Fruit fly (Drosophila melanogaster) whole organism, embryonic: Measurements from ENCODE around the gene Vago.

Experiments used
- Atf6 ChIP-seq: fragments of 200-800 bp; sonication (Bioruptor generic); IDR thresholded peaks from 2 replicates; pipeline ENCODE4 v1.3.6; 2022; ENCODE audit warnings: missing biosample characterization, missing genetic modification characterization
- Bgb ChIP-seq: fragments of 200-800 bp; sonication (Bioruptor generic); IDR thresholded peaks from 2 replicates; pipeline ENCODE4 v1.3.6; 2022; ENCODE audit warnings: missing biosample characterization, missing genetic modification characterization; ENCODE audit not compliant: partially characterized antibody
- CG10267 ChIP-seq: fragments of 200-800 bp; sonication (Bioruptor generic); optimal IDR thresholded peaks from 2 replicates; lab custom pipeline; 2018; ENCODE audit warnings: missing biosample characterization, mild to moderate bottlenecking, missing genetic modification characterization, moderate library complexity
- CG10565 ChIP-seq: fragments of 200-800 bp; sonication (Bioruptor generic); optimal IDR thresholded peaks from 3 replicates; lab custom pipeline; 2016; ENCODE audit warnings: missing biosample characterization, mild to moderate bottlenecking, missing genetic modification characterization
- CG10979 ChIP-seq: fragments of 200-800 bp; sonication (Bioruptor generic); optimal IDR thresholded peaks from 2 replicates; lab custom pipeline; 2018; ENCODE audit warnings: missing biosample characterization, mild to moderate bottlenecking, missing genetic modification characterization, moderate library complexity
- CG11093 ChIP-seq: fragments of 200-800 bp; sonication (Bioruptor generic); IDR thresholded peaks from 3 replicates; pipeline ENCODE4 v1.3.6; 2022; ENCODE audit warnings: missing biosample characterization, missing genetic modification characterization
- CG12219 ChIP-seq: fragments of 200-800 bp; sonication (Bioruptor generic); optimal IDR thresholded peaks from 3 replicates; lab custom pipeline; 2018; ENCODE audit warnings: missing biosample characterization, mild to moderate bottlenecking, missing genetic modification characterization
- CG12942 ChIP-seq: fragments of 200-800 bp; sonication (Bioruptor generic); optimal IDR thresholded peaks from 3 replicates; lab custom pipeline; 2016; ENCODE audit warnings: missing biosample characterization, missing genetic modification characterization
- CG13123 ChIP-seq: fragments of 200-800 bp; sonication (Bioruptor generic); optimal IDR thresholded peaks from 2 replicates; lab custom pipeline; 2016; ENCODE audit warnings: missing biosample characterization, missing genetic modification characterization
- CG13287 ChIP-seq: fragments of 200-800 bp; sonication (Bioruptor generic); IDR thresholded peaks from 2 replicates; pipeline ENCODE4 v1.3.6; 2022; ENCODE audit warnings: missing biosample characterization, missing genetic modification characterization; ENCODE audit not compliant: partially characterized antibody
- CG13296 ChIP-seq: fragments of 200-800 bp; sonication (Bioruptor generic); optimal IDR thresholded peaks from 3 replicates; lab custom pipeline; 2018; ENCODE audit warnings: missing biosample characterization, mild to moderate bottlenecking, missing genetic modification characterization
- CG13775 ChIP-seq: fragments of 200-800 bp; sonication (Bioruptor generic); optimal IDR thresholded peaks from 3 replicates; lab custom pipeline; 2017; ENCODE audit warnings: missing biosample characterization, mild to moderate bottlenecking, missing genetic modification characterization
- CG13894 ChIP-seq: fragments of 200-800 bp; sonication (Bioruptor generic); optimal IDR thresholded peaks from 3 replicates; lab custom pipeline; 2018; ENCODE audit warnings: missing biosample characterization, mild to moderate bottlenecking, missing genetic modification characterization, moderate library complexity
- CG14710 ChIP-seq: fragments of 200-800 bp; sonication (Bioruptor generic); optimal IDR thresholded peaks from 3 replicates; lab custom pipeline; 2019; ENCODE audit warnings: missing biosample characterization, mild to moderate bottlenecking, missing genetic modification characterization, moderate library complexity
- CG15696 ChIP-seq: fragments of 200-800 bp; sonication (Bioruptor generic); optimal IDR thresholded peaks from 2 replicates; lab custom pipeline; 2019; ENCODE audit warnings: missing biosample characterization, mild to moderate bottlenecking, missing genetic modification characterization, moderate library complexity
- CG17328 ChIP-seq: fragments of 200-800 bp; sonication (Bioruptor generic); IDR thresholded peaks from 2 replicates; pipeline ENCODE4 v1.3.6; 2022; ENCODE audit warnings: missing biosample characterization, missing genetic modification characterization
- CG17829 ChIP-seq: fragments of 200-800 bp; optimal IDR thresholded peaks from 2 replicates; lab custom pipeline; 2019; ENCODE audit warnings: missing biosample characterization, mild to moderate bottlenecking, missing genetic modification characterization, moderate library complexity
- CG18476 ChIP-seq: fragments of 200-800 bp; sonication (Bioruptor generic); optimal IDR thresholded peaks from 2 replicates; lab custom pipeline; 2016; ENCODE audit warnings: missing biosample characterization, mild to moderate bottlenecking, missing genetic modification characterization
- CG3838 ChIP-seq: fragments of 200-800 bp; sonication (Bioruptor generic); optimal IDR thresholded peaks from 3 replicates; lab custom pipeline; 2016; ENCODE audit warnings: missing biosample characterization, missing genetic modification characterization
- CG4820 ChIP-seq: fragments of 200-800 bp; sonication (Bioruptor generic); optimal IDR thresholded peaks from 3 replicates; lab custom pipeline; 2016; ENCODE audit warnings: missing biosample characterization, missing genetic modification characterization
- CG6689 ChIP-seq: fragments of 200-800 bp; sonication (Bioruptor generic); IDR thresholded peaks from 2 replicates; pipeline ENCODE4 v1.3.6; 2022; ENCODE audit warnings: missing biosample characterization, missing genetic modification characterization
- CG7271 ChIP-seq: fragments of 200-800 bp; sonication (Bioruptor generic); optimal IDR thresholded peaks from 2 replicates; lab custom pipeline; 2018; ENCODE audit warnings: missing biosample characterization, mild to moderate bottlenecking, missing genetic modification characterization, moderate library complexity
- CG7963 ChIP-seq: fragments of 200-800 bp; sonication (Bioruptor generic); IDR thresholded peaks from 3 replicates; pipeline ENCODE4 v1.3.6; 2022; ENCODE audit warnings: missing biosample characterization, missing genetic modification characterization; ENCODE audit not compliant: partially characterized antibody
- CG8290 ChIP-seq, 3 experiments: fragments of 200-800 bp; sonication (Bioruptor generic); optimal IDR thresholded peaks; 2 replicates each; lab custom pipeline; 2016 to 2019; ENCODE audit warnings: missing biosample characterization in 3 of 3, missing genetic modification characterization in 3 of 3, mild to moderate bottlenecking in 2 of 3, moderate library complexity in 1 of 3
- CTCF ChIP-seq: fragments of 200-800 bp; sonication (Bioruptor generic); optimal IDR thresholded peaks from 2 replicates; lab custom pipeline; 2017; ENCODE audit warnings: missing biosample characterization, mild to moderate bottlenecking, missing genetic modification characterization, moderate library complexity
- D19B ChIP-seq: fragments of 200-800 bp; sonication (Bioruptor generic); optimal IDR thresholded peaks from 2 replicates; lab custom pipeline; 2017; ENCODE audit warnings: missing biosample characterization, mild to moderate bottlenecking, missing genetic modification characterization
- Dek ChIP-seq: fragments of 200-800 bp; sonication (Bioruptor generic); optimal IDR thresholded peaks from 3 replicates; lab custom pipeline; 2019; ENCODE audit warnings: missing biosample characterization, mild to moderate bottlenecking, missing genetic modification characterization, moderate library complexity
- Doc2 ChIP-seq: fragments of 200-800 bp; sonication (Bioruptor generic); IDR thresholded peaks from 2 replicates; pipeline ENCODE4 v1.3.6; 2022; ENCODE audit warnings: missing biosample characterization, missing genetic modification characterization
- HmgZ ChIP-seq: fragments of 200-800 bp; sonication (Bioruptor generic); optimal IDR thresholded peaks from 2 replicates; lab custom pipeline; 2018; ENCODE audit warnings: missing biosample characterization, mild to moderate bottlenecking, missing genetic modification characterization
- Max ChIP-seq: fragments of 200-800 bp; sonication (Bioruptor generic); optimal IDR thresholded peaks from 2 replicates; lab custom pipeline; 2016; ENCODE audit warnings: missing biosample characterization, mild to moderate bottlenecking, missing genetic modification characterization
- Rfx ChIP-seq: fragments of 200-800 bp; sonication (Bioruptor generic); IDR thresholded peaks from 2 replicates; pipeline ENCODE4 v1.3.6; 2022; ENCODE audit warnings: missing biosample characterization, missing genetic modification characterization
- Sox102F ChIP-seq: fragments of 200-800 bp; sonication (Bioruptor generic); optimal IDR thresholded peaks from 2 replicates; lab custom pipeline; 2018; ENCODE audit warnings: missing biosample characterization, mild to moderate bottlenecking, missing genetic modification characterization, moderate library complexity
- btn ChIP-seq: fragments of 200-800 bp; sonication (Bioruptor generic); optimal IDR thresholded peaks from 2 replicates; lab custom pipeline; 2016; ENCODE audit warnings: missing biosample characterization, missing genetic modification characterization
- chif ChIP-seq, 2 experiments: fragments of 200-800 bp; sonication (Bioruptor generic); optimal IDR thresholded peaks; 3 replicates each; lab custom pipeline; 2016; ENCODE audit warnings: missing biosample characterization in 2 of 2, missing genetic modification characterization in 2 of 2
- crc ChIP-seq: fragments of 200-800 bp; sonication (Bioruptor generic); optimal IDR thresholded peaks from 2 replicates; lab custom pipeline; 2016; ENCODE audit warnings: missing biosample characterization, missing genetic modification characterization
- crp ChIP-seq, 2 experiments: fragments of 200-800 bp; sonication (Bioruptor generic); optimal IDR thresholded peaks; 2 replicates in 1 of 2; 3 replicates in 1 of 2; lab custom pipeline; 2017; ENCODE audit warnings: missing biosample characterization in 2 of 2, missing genetic modification characterization in 2 of 2, mild to moderate bottlenecking in 1 of 2, moderate library complexity in 1 of 2
- da ChIP-seq: fragments of 200-800 bp; sonication (Bioruptor generic); optimal IDR thresholded peaks from 2 replicates; lab custom pipeline; 2016; ENCODE audit warnings: missing biosample characterization, missing genetic modification characterization
- dpn ChIP-seq, 2 experiments: fragments of 200-800 bp; sonication (Bioruptor generic); optimal IDR thresholded peaks; 3 replicates each; lab custom pipeline; 2016; ENCODE audit warnings: missing biosample characterization in 2 of 2, missing genetic modification characterization in 2 of 2
- en ChIP-seq: fragments of 200-800 bp; sonication (Bioruptor generic); optimal IDR thresholded peaks from 2 replicates; lab custom pipeline; 2016; ENCODE audit warnings: missing biosample characterization, missing genetic modification characterization
- ftz-f1 ChIP-seq: fragments of 200-800 bp; sonication (Bioruptor generic); optimal IDR thresholded peaks from 2 replicates; lab custom pipeline; 2016; ENCODE audit warnings: missing biosample characterization, missing genetic modification characterization
- jigr1 ChIP-seq: fragments of 200-800 bp; sonication (Bioruptor generic); IDR thresholded peaks from 3 replicates; pipeline ENCODE4 v1.3.6; 2022; ENCODE audit warnings: missing biosample characterization, missing genetic modification characterization
- lab ChIP-seq: fragments of 200-800 bp; sonication (Bioruptor generic); optimal IDR thresholded peaks from 3 replicates; lab custom pipeline; 2017; ENCODE audit warnings: missing biosample characterization, missing genetic modification characterization, mild to moderate bottlenecking, moderate library complexity, missing genetic modification reagents
- nmo ChIP-seq: fragments of 200-800 bp; sonication (Bioruptor generic); optimal IDR thresholded peaks from 2 replicates; lab custom pipeline; 2018; ENCODE audit warnings: missing biosample characterization, mild to moderate bottlenecking, missing genetic modification characterization, moderate library complexity
- pfk ChIP-seq: fragments of 200-800 bp; sonication (Bioruptor generic); optimal IDR thresholded peaks from 2 replicates; lab custom pipeline; 2018; ENCODE audit warnings: missing biosample characterization, mild to moderate bottlenecking, missing genetic modification characterization, moderate library complexity
- phol ChIP-seq: fragments of 200-800 bp; sonication (Bioruptor generic); optimal IDR thresholded peaks from 3 replicates; lab custom pipeline; 2018; ENCODE audit warnings: missing biosample characterization, mild to moderate bottlenecking, missing genetic modification characterization, moderate library complexity
- sens ChIP-seq: fragments of 200-800 bp; sonication (Bioruptor generic); peaks from one replicate; lab custom pipeline; 2016; ENCODE audit warnings: missing biosample characterization, missing genetic modification characterization
- slbo ChIP-seq: fragments of 200-800 bp; sonication (Bioruptor generic); IDR thresholded peaks from 2 replicates; pipeline ENCODE4 v1.3.6; 2022; ENCODE audit warnings: missing biosample characterization, missing genetic modification characterization
- unc-4 ChIP-seq: fragments of 200-800 bp; sonication (Bioruptor generic); IDR thresholded peaks from 2 replicates; pipeline ENCODE4 v1.3.6; 2022; ENCODE audit warnings: missing biosample characterization, missing genetic modification characterization; ENCODE audit not compliant: partially characterized antibody
- yki ChIP-seq: fragments of >200 bp; optimal IDR thresholded peaks from 3 replicates; lab custom pipeline; 2018

Gene Vago

dm6 chrX:11124749-11125508 is 35.8 kb downstream of the Vago start, which contains the start of gene Rpt3 (continued):
- peak; percentile 83 for TF ChIP-seq sens
- TF ChIP-seq CG13296: no peak
- TF ChIP-seq Bgb (GFP tag; lab: Robert Waterston, UW): peak; percentile 47
- TF ChIP-seq D19B (GFP tag; lab: Kevin White, UChicago): no peak
- no peak for TF ChIP-seq yki (lab: Kevin White, UChicago)
- TF ChIP-seq Sox102F (GFP tag; lab: Kevin White, UChicago): no peak
- no peak for TF ChIP-seq da
- TF ChIP-seq Doc2 (GFP tag; lab: Robert Waterston, UW): no peak
- no peak for TF ChIP-seq ftz-f1 (GFP tag; lab: Kevin White, UChicago)
- peak in 1 of 2 experiments; percentile 24 for TF ChIP-seq dpn (GFP tag; optimal IDR thresholded peaks at IDR 0.05; lab: Kevin White, UChicago)
- no peak for TF ChIP-seq Atf6
- TF ChIP-seq CG6689 (GFP tag; lab: Robert Waterston, UW): 0 out of 2 replicates have a peak, but pooled peaks have one; percentile 12
- TF ChIP-seq Max (GFP tag; lab: Kevin White, UChicago): no peak
- TF ChIP-seq Dek (tag; lab: Kevin White, UChicago): no peak
- TF ChIP-seq CG3838 (GFP tag; lab: Kevin White, UChicago): no peak
- TF ChIP-seq CTCF (GFP tag; lab: Kevin White, UChicago): no peak
- no peak for TF ChIP-seq crc
- no peak for TF ChIP-seq CG15696 (tag; lab: Kevin White, UChicago)
- peak in 1 of 2 experiments; percentile 20 for TF ChIP-seq chif (GFP tag; optimal IDR thresholded peaks at IDR 0.05; lab: Kevin White, UChicago)
- no peak for TF ChIP-seq en (GFP tag; lab: Kevin White, UChicago)
- no peak for TF ChIP-seq jigr1
- TF ChIP-seq CG17829 (tag; lab: Kevin White, UChicago): no peak
- peak; percentile 14 for TF ChIP-seq CG13775 (GFP tag; lab: Kevin White, UChicago)
- no peak for TF ChIP-seq btn (GFP tag; lab: Kevin White, UChicago)
- TF ChIP-seq Rfx (GFP tag; lab: Robert Waterston, UW): peak; percentile 7; the same call in 1 of the 2 replicates
- no peak for TF ChIP-seq CG17328
- TF ChIP-seq nmo (GFP tag; lab: Kevin White, UChicago): peak; percentile 39
- no peak for TF ChIP-seq pfk (GFP tag; lab: Kevin White, UChicago)
- no peak for TF ChIP-seq CG13123 (GFP tag; lab: Kevin White, UChicago)
- no peak for TF ChIP-seq HmgZ (tag; lab: Kevin White, UChicago)
- no peak for TF ChIP-seq CG12219 (GFP tag; lab: Kevin White, UChicago)
- TF ChIP-seq CG10979 (tag; lab: Kevin White, UChicago): no peak
- TF ChIP-seq crp (GFP tag; optimal IDR thresholded peaks at IDR 0.05; lab: Kevin White, UChicago): peak in 1 of 2 experiments; percentile 77
- peak; percentile 33 for TF ChIP-seq phol (tag; lab: Kevin White, UChicago)
- TF ChIP-seq CG13287 (GFP tag; lab: Robert Waterston, UW): peak; percentile 78
- TF ChIP-seq CG13894 (tag; lab: Kevin White, UChicago): no peak
- TF ChIP-seq CG10565 (GFP tag; lab: Kevin White, UChicago): no peak
- no peak for TF ChIP-seq CG4820 (GFP tag; lab: Kevin White, UChicago)
- TF ChIP-seq CG10267 (tag; lab: Kevin White, UChicago): no peak
- TF ChIP-seq CG8290 (GFP tag; optimal IDR thresholded peaks at IDR 0.05; lab: Kevin White, UChicago): peak; percentile 63
- TF ChIP-seq CG8290 (tag; optimal IDR thresholded peaks at IDR 0.05; lab: Kevin White, UChicago): peak in 1 of 2 experiments; percentile 7
- peak; percentile 99 for TF ChIP-seq CG14710 (tag; lab: Kevin White, UChicago)
- TF ChIP-seq CG7963 (GFP tag; lab: Robert Waterston, UW): peak; percentile 56
- TF ChIP-seq lab: no peak
- peak; percentile 76 for TF ChIP-seq unc-4 (GFP tag; lab: Robert Waterston, UW)
- no peak for TF ChIP-seq CG7271 (tag; lab: Kevin White, UChicago)
- TF ChIP-seq CG12942 (GFP tag; lab: Kevin White, UChicago): no peak
- no peak for TF ChIP-seq CG11093 (GFP tag; lab: Robert Waterston, UW)
- TF ChIP-seq CG18476 (GFP tag; lab: Kevin White, UChicago): no peak
- TF ChIP-seq slbo (GFP tag; lab: Robert Waterston, UW): peak; percentile 34; the same call in 1 of the 2 replicates
